Fruit fly (Drosophila melanogaster) whole organism, wandering third instar larva: Measurements from ENCODE around the gene PIG-U.

Experiments
- CG32264 ChIP-seq: fragments of 200-800 bp; sonication (Bioruptor generic); optimal IDR thresholded peaks from 2 replicates; lab custom pipeline; 2016; ENCODE audit warnings: missing biosample characterization, missing genetic modification characterization
- CrebA ChIP-seq: fragments of 200-800 bp; sonication (Bioruptor generic); optimal IDR thresholded peaks from 2 replicates; lab custom pipeline; 2016; ENCODE audit warnings: missing biosample characterization, mild to moderate bottlenecking, missing genetic modification characterization, borderline replicate concordance
- Dfd ChIP-seq: fragments of >200 bp; optimal IDR thresholded peaks from 2 replicates; lab custom pipeline; 2017; ENCODE audit warnings: missing biosample characterization, missing genetic modification characterization
- GATAd ChIP-seq: sonication (Bioruptor generic); optimal IDR thresholded peaks from 2 replicates; lab custom pipeline; 2016; ENCODE audit warnings: missing biosample characterization, missing genetic modification characterization
- HLH106 ChIP-seq: fragments of 200-800 bp; optimal IDR thresholded peaks from 3 replicates; lab custom pipeline; 2019; ENCODE audit warnings: missing biosample characterization, mild to moderate bottlenecking, missing genetic modification characterization, moderate library complexity
- Hnf4 ChIP-seq: fragments of 200-800 bp; sonication (Bioruptor generic); optimal IDR thresholded peaks from 2 replicates; lab custom pipeline; 2016; ENCODE audit warnings: missing biosample characterization, mild to moderate bottlenecking, missing genetic modification characterization
- N ChIP-seq: fragments of >200 bp; optimal IDR thresholded peaks from 2 replicates; lab custom pipeline; 2018; ENCODE audit warnings: missing biosample characterization, missing external identifiers, missing genetic modification characterization
- OdsH ChIP-seq: fragments of 200-800 bp; sonication (Bioruptor generic); optimal IDR thresholded peaks from 2 replicates; lab custom pipeline; 2016; ENCODE audit warnings: missing biosample characterization, mild to moderate bottlenecking, missing genetic modification characterization
- Sp1 ChIP-seq: fragments of 200-800 bp; sonication (Bioruptor generic); optimal IDR thresholded peaks from 3 replicates; lab custom pipeline; 2019; ENCODE audit warnings: missing biosample characterization, mild to moderate bottlenecking, missing genetic modification characterization, moderate library complexity
- Vsx2 ChIP-seq: fragments of 200-300, 225-300 bp; sonication (Bioruptor generic); optimal IDR thresholded peaks from 2 replicates; lab custom pipeline; 2018; ENCODE audit warnings: missing biosample characterization, missing genetic modification characterization; ENCODE audit not compliant: partially characterized antibody
- br ChIP-seq: fragments of 200-800 bp; sonication (Bioruptor generic); optimal IDR thresholded peaks from 2 replicates; lab custom pipeline; 2016; ENCODE audit warnings: missing biosample characterization, missing genetic modification characterization
- dl ChIP-seq, 2 experiments: fragments of 175-275, 200-275 bp in 1 of 2; fragments of 200-275 bp in 1 of 2; sonication (Bioruptor generic); optimal IDR thresholded peaks; lab custom pipeline; 2018; ENCODE audit warnings: mild to moderate bottlenecking in 2 of 2, missing biosample characterization in 2 of 2, missing genetic modification characterization in 2 of 2, moderate library complexity in 2 of 2; ENCODE audit not compliant: partially characterized antibody in 2 of 2, insufficient read depth in 1 of 2
- ey ChIP-seq: fragments of 200-800 bp; sonication (Bioruptor generic); optimal IDR thresholded peaks from 2 replicates; lab custom pipeline; 2016; ENCODE audit warnings: missing biosample characterization, missing genetic modification characterization
- foxo ChIP-seq, 2 experiments: fragments of 200-800 bp; sonication (Bioruptor generic); optimal IDR thresholded peaks; 2 replicates in 1 of 2; 3 replicates in 1 of 2; lab custom pipeline; 2016 to 2017; ENCODE audit warnings: missing biosample characterization in 2 of 2, missing genetic modification characterization in 2 of 2
- fru ChIP-seq: fragments of 200-800 bp; sonication (Bioruptor generic); optimal IDR thresholded peaks from 3 replicates; lab custom pipeline; 2016; ENCODE audit warnings: missing biosample characterization, mild to moderate bottlenecking, missing genetic modification characterization
- h ChIP-seq: fragments of 200-800 bp; sonication (Bioruptor generic); optimal IDR thresholded peaks from 3 replicates; lab custom pipeline; 2016; ENCODE audit warnings: missing biosample characterization, mild to moderate bottlenecking, missing genetic modification characterization
- psq ChIP-seq: fragments of 200-800 bp; sonication (Bioruptor generic); optimal IDR thresholded peaks from 3 replicates; lab custom pipeline; 2017; ENCODE audit warnings: missing biosample characterization, mild to moderate bottlenecking, missing genetic modification characterization, moderate library complexity
- rgr ChIP-seq: fragments of 200-800 bp; sonication (Bioruptor generic); optimal IDR thresholded peaks from 3 replicates; lab custom pipeline; 2016; ENCODE audit warnings: missing biosample characterization, mild to moderate bottlenecking, missing genetic modification characterization
- tai ChIP-seq: sonication (Bioruptor generic); optimal IDR thresholded peaks from 2 replicates; lab custom pipeline; 2016; ENCODE audit warnings: missing biosample characterization, missing genetic modification characterization
- usp ChIP-seq: fragments of >200 bp; optimal IDR thresholded peaks from 2 replicates; lab custom pipeline; 2017; ENCODE audit warnings: missing biosample characterization, missing genetic modification characterization

Gene PIG-U

DNA sequence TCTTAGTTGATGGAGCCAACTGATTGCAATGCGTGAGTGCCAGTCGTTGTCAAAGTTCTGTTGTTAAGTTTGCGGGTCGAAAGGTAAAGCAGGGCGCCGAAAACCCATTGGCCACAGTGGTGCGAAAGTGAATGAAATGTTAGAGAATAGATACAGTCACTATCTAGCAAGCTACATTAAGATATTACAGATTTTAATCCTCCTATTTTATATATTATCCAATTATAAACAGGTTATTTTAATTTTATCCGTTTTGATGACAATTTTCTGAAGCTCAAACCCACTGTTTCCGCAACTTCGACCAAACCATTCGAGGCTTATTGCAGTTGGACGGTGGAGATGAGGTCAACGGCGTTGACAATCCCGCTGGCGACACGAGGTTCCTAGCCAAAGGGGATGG lies 37.6 kb downstream of the PIG-U start:
- TF ChIP-seq foxo (GFP tag; optimal IDR thresholded peaks at IDR 0.05; lab: Kevin White, UChicago) = peak in 1 of 2 experiments; percentile 17
- TF ChIP-seq h = peak; percentile 15
- no peak for TF ChIP-seq usp (GFP tag; lab: Kevin White, UChicago)
- no peak for TF ChIP-seq OdsH (GFP tag; lab: Kevin White, UChicago)

- TF ChIP-seq psq (GFP tag; lab: Kevin White, UChicago) (peak; percentile 51), dl (GFP tag; optimal IDR thresholded peaks at IDR 0.05; lab: Kevin White, UChicago; ENCODE audit: insufficient read depth in 1 of 2, partially characterized antibody in 2 of 2) (no peak), Hnf4 (GFP tag; lab: Kevin White, UChicago) (peak; percentile 17), Sp1 (GFP tag; lab: Kevin White, UChicago) (peak; percentile 8), ey (peak; percentile 45), Dfd (no peak), CrebA (no peak), tai (no peak), fru (GFP tag; lab: Kevin White, UChicago) (peak; percentile 70), foxo (GFP tag; optimal IDR thresholded peaks at IDR 0.05; lab: Kevin White, UChicago) (peak in 1 of 2 experiments; percentile 27), rgr (peak; percentile 59), Vsx2 (GFP tag; lab: Kevin White, UChicago) (no peak), h (peak; percentile 45), HLH106 (peak; percentile 28), br (peak; percentile 36)
Measured at dm6 chr2L:8553789-8554626, 39.1 kb downstream of the PIG-U start.

DNA sequence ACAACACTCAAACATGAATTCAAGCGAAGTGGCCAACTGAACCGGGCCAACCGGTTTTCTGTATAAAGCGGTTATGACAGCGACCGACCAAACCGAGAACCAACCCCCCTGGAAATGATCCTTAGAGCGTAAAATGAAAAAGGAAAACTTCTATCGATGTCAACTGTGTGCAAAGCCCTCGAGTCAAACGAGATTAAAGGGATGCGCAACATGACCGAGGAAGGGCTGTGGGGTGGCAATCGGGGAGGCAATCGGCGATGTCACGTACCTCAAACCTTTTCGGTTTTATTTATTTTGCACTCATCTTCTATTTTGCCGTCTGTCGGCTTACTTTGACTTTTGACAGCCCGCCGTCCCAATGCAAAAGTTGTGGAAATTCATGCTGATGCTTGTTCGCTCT lies 41.3 kb downstream of the PIG-U start:
- TF ChIP-seq N (GFP tag; lab: Kevin White, UChicago) (no peak), CG32264 (GFP tag; lab: Kevin White, UChicago) (no peak), GATAd (no peak), br (no peak), dl (GFP tag; optimal IDR thresholded peaks at IDR 0.05; lab: Kevin White, UChicago; ENCODE audit: insufficient read depth in 1 of 2, partially characterized antibody in 2 of 2) (no peak)
